Worm (Caenorhabditis elegans): ENCODE results near the gene C06H5.12.

- no peak for TF ChIP-seq pha-4 (tag; optimal IDR thresholded peaks at IDR 0.05)
- no peak for TF ChIP-seq ztf-11 (tag; optimal IDR thresholded peaks at IDR 0.05)
- TF ChIP-seq nhr-237 (tag; optimal IDR thresholded peaks at IDR 0.05) = no peak
- TF ChIP-seq ztf-4 (tag; optimal IDR thresholded peaks at IDR 0.05) = no peak
- no peak for TF ChIP-seq tbx-2 (tag; optimal IDR thresholded peaks at IDR 0.05)
- no peak for TF ChIP-seq R02D3.7 (tag; optimal IDR thresholded peaks at IDR 0.05)
- TF ChIP-seq ama-1 (optimal IDR thresholded peaks at IDR 0.05) = no peak
- TF ChIP-seq ceh-9 (tag; optimal IDR thresholded peaks at IDR 0.05) = no peak
- no peak for TF ChIP-seq nhr-11 (tag; optimal IDR thresholded peaks at IDR 0.05)
- TF ChIP-seq nhr-25 (tag; optimal IDR thresholded peaks at IDR 0.05) = no peak
- TF ChIP-seq daf-12 (tag; optimal IDR thresholded peaks at IDR 0.05) = no peak
- TF ChIP-seq zag-1 (tag; optimal IDR thresholded peaks at IDR 0.05) = no peak
- TF ChIP-seq elt-2 (tag; optimal IDR thresholded peaks at IDR 0.05) = no peak
- no peak for TF ChIP-seq skn-1 (tag; optimal IDR thresholded peaks at IDR 0.05)
Measured at ce11 chrV:17859065-17859464, 35.5 kb upstream of the C06H5.12 start.
